Worm (Caenorhabditis elegans) whole organism, young adult: ENCODE measurements around the gene aps-2.

Experiments
- B0035.1 ChIP-seq: sonication (generic microtip); optimal IDR thresholded peaks from 2 replicates; lab custom pipeline; 2016; ENCODE audit warnings: missing genetic modification characterization, mild to moderate bottlenecking, missing compliant biosample characterization, missing genotype, missing genetic modification reagents
- B0336.3 ChIP-seq: fragments of 200-800 bp; sonication (Bioruptor generic); IDR thresholded peaks from 2 replicates; pipeline ENCODE4 v1.3.6; 2022; ENCODE audit warnings: missing genetic modification characterization, missing compliant biosample characterization
- C06A6.2 ChIP-seq: fragments of 200-800 bp; sonication (Bioruptor generic); conservative IDR thresholded peaks from 2 replicates; pipeline ENCODE4 v1.3.6; 2022; ENCODE audit warnings: missing genetic modification characterization, missing compliant biosample characterization
- F33H1.4 ChIP-seq: fragments of 200-800 bp; sonication (Bioruptor generic); IDR thresholded peaks from 2 replicates; pipeline ENCODE4 v1.3.6; 2022; ENCODE audit warnings: missing genetic modification reagents, missing genetic modification characterization, missing compliant biosample characterization
- ZK185.1 ChIP-seq: sonication (generic microtip); optimal IDR thresholded peaks from 2 replicates; lab custom pipeline; 2016; ENCODE audit warnings: mild to moderate bottlenecking, missing genetic modification characterization, missing compliant biosample characterization; ENCODE audit not compliant: poor library complexity, severe bottlenecking
- aptf-2 ChIP-seq: fragments of 200-800 bp; sonication (Bioruptor generic); conservative IDR thresholded peaks from 2 replicates; pipeline ENCODE4 v1.3.6; 2022; ENCODE audit warnings: missing genetic modification reagents, missing genetic modification characterization, missing compliant biosample characterization
- attf-6 ChIP-seq: fragments of 200-800 bp; sonication (Bioruptor generic); IDR thresholded peaks from 2 replicates; pipeline ENCODE4 v1.3.6; 2022; ENCODE audit warnings: missing genetic modification reagents, missing genetic modification characterization, missing compliant biosample characterization
- cebp-1 ChIP-seq, 2 experiments: fragments of 200-800 bp in 1 of 2; sonication (Bioruptor generic) in 1 of 2; sonication (generic microtip) in 1 of 2; IDR thresholded peaks in 1 of 2; optimal IDR thresholded peaks in 1 of 2; 2 replicates each; pipeline versions ENCODE4 v1.3.6 to Lab custom; 2017 to 2022; ENCODE audit warnings: missing compliant biosample characterization in 2 of 2, missing genetic modification characterization in 2 of 2, mild to moderate bottlenecking in 1 of 2, missing genetic modification reagents in 1 of 2, moderate library complexity in 1 of 2
- cebp-2 ChIP-seq: fragments of 200-800 bp; sonication (Bioruptor generic); IDR thresholded peaks from 2 replicates; pipeline ENCODE4 v1.3.6; 2022; ENCODE audit warnings: missing genetic modification characterization, missing compliant biosample characterization
- ceh-100 ChIP-seq: fragments of 200-800 bp; sonication (Bioruptor generic); IDR thresholded peaks from 2 replicates; pipeline ENCODE4 v1.3.6; 2022; ENCODE audit warnings: missing genetic modification reagents, missing genetic modification characterization, missing compliant biosample characterization
- ceh-79 ChIP-seq: sonication (generic microtip); optimal IDR thresholded peaks from 2 replicates; lab custom pipeline; 2017; ENCODE audit warnings: mild to moderate bottlenecking, missing genetic modification characterization, missing compliant biosample characterization
- dox-1 ChIP-seq: fragments of 200-800 bp; sonication (Bioruptor generic); IDR thresholded peaks from 2 replicates; pipeline ENCODE4 v1.3.6; 2022; ENCODE audit warnings: missing genetic modification reagents, missing genetic modification characterization, missing compliant biosample characterization
- dpff-1 ChIP-seq: sonication (generic microtip); optimal IDR thresholded peaks from 2 replicates; lab custom pipeline; 2017; ENCODE audit warnings: mild to moderate bottlenecking, missing genetic modification characterization, missing compliant biosample characterization
- egl-44 ChIP-seq: fragments of 200-800 bp; sonication (Bioruptor generic); IDR thresholded peaks from 2 replicates; pipeline ENCODE4 v1.3.6; 2022; ENCODE audit warnings: missing genetic modification reagents, missing genetic modification characterization, missing compliant biosample characterization
- egrh-3 ChIP-seq: fragments of 200-800 bp; sonication (Bioruptor generic); IDR thresholded peaks from 2 replicates; pipeline ENCODE4 v1.3.6; 2022; ENCODE audit warnings: missing genetic modification reagents, missing genetic modification characterization, missing compliant biosample characterization
- hlh-26 ChIP-seq: fragments of 200-800 bp; sonication (Bioruptor generic); conservative IDR thresholded peaks from 2 replicates; pipeline ENCODE4 v1.3.6; 2022; ENCODE audit warnings: missing genetic modification reagents, missing genetic modification characterization, missing compliant biosample characterization
- hmg-20 ChIP-seq: fragments of 200-800 bp; sonication (Bioruptor generic); IDR thresholded peaks from 2 replicates; pipeline ENCODE4 v1.3.6; 2022; ENCODE audit warnings: missing genetic modification reagents, missing genetic modification characterization, missing compliant biosample characterization
- lag-1 ChIP-seq: fragments of 200-800 bp; sonication (Bioruptor generic); IDR thresholded peaks from 2 replicates; pipeline ENCODE4 v1.3.6; 2022; ENCODE audit warnings: missing genetic modification reagents, missing genetic modification characterization, missing compliant biosample characterization
- let-526 ChIP-seq: fragments of 200-800 bp; sonication (Bioruptor generic); IDR thresholded peaks from 2 replicates; pipeline ENCODE4 v1.3.6; 2022; ENCODE audit warnings: missing genetic modification reagents, missing genetic modification characterization, missing compliant biosample characterization
- lin-35 ChIP-seq, 3 experiments: fragments of 150-350 bp in 2 of 3; sonication (generic microtip) in 1 of 3; optimal IDR thresholded peaks; 2 replicates each; lab custom pipeline; 2014 to 2018; ENCODE audit warnings: missing biosample characterization in 3 of 3, missing genetic modification characterization in 3 of 3, missing genetic modification reagents in 3 of 3
- lin-40 ChIP-seq: sonication (generic microtip); optimal IDR thresholded peaks from 2 replicates; lab custom pipeline; 2016; ENCODE audit warnings: missing genetic modification characterization, mild to moderate bottlenecking, missing compliant biosample characterization, missing genotype, missing genetic modification reagents
- lsy-27 ChIP-seq: sonication (generic microtip); optimal IDR thresholded peaks from 2 replicates; lab custom pipeline; 2017; ENCODE audit warnings: missing genetic modification characterization, mild to moderate bottlenecking, missing compliant biosample characterization, antibody characterized with exemption, missing genotype, borderline replicate concordance; ENCODE audit not compliant: insufficient read depth
- madf-10 ChIP-seq: sonication (generic microtip); optimal IDR thresholded peaks from 2 replicates; lab custom pipeline; 2016; ENCODE audit warnings: mild to moderate bottlenecking, missing genetic modification characterization, missing compliant biosample characterization
- madf-3 ChIP-seq: fragments of 200-800 bp; sonication (Bioruptor generic); IDR thresholded peaks from 2 replicates; pipeline ENCODE4 v1.3.6; 2022; ENCODE audit warnings: missing genetic modification reagents, missing genetic modification characterization, missing compliant biosample characterization
- madf-6 ChIP-seq: fragments of 200-800 bp; sonication (Bioruptor generic); IDR thresholded peaks from 2 replicates; pipeline ENCODE4 v1.3.6; 2022; ENCODE audit warnings: missing genetic modification reagents, missing genetic modification characterization, missing compliant biosample characterization
- madf-8 ChIP-seq: fragments of 200-800 bp; sonication (Bioruptor generic); conservative IDR thresholded peaks from 2 replicates; pipeline ENCODE4 v1.3.6; 2022; ENCODE audit warnings: missing genetic modification reagents, missing genetic modification characterization, missing compliant biosample characterization
- nhr-80 ChIP-seq: sonication (generic microtip); optimal IDR thresholded peaks from 2 replicates; lab custom pipeline; 2016; ENCODE audit warnings: missing genetic modification characterization, missing compliant biosample characterization
- snpc-1.3 ChIP-seq: sonication (generic microtip); optimal IDR thresholded peaks from 2 replicates; lab custom pipeline; 2017; ENCODE audit warnings: missing genetic modification characterization, mild to moderate bottlenecking, missing compliant biosample characterization, antibody characterized with exemption, moderate library complexity, missing genotype, missing genetic modification reagents; ENCODE audit not compliant: insufficient read depth
- tbx-9 ChIP-seq: sonication (generic microtip); optimal IDR thresholded peaks from 2 replicates; lab custom pipeline; 2016; ENCODE audit warnings: borderline replicate concordance, missing genetic modification characterization, inconsistent platforms, missing compliant biosample characterization
- unc-130 ChIP-seq: sonication (generic microtip); optimal IDR thresholded peaks from 2 replicates; lab custom pipeline; 2016; ENCODE audit warnings: missing genetic modification reagents, missing genetic modification characterization, missing compliant biosample characterization
- unc-62 ChIP-seq: fragments of 150-350 bp; optimal IDR thresholded peaks from 2 replicates; lab custom pipeline; 2014; ENCODE audit warnings: missing biosample characterization, missing genetic modification reagents, missing genetic modification characterization
- ztf-18 ChIP-seq: sonication (generic microtip); optimal IDR thresholded peaks from 2 replicates; lab custom pipeline; 2016; ENCODE audit warnings: missing genotype, mild to moderate bottlenecking, missing genetic modification characterization, missing compliant biosample characterization
- ztf-22 ChIP-seq: fragments of 200-800 bp; sonication (Bioruptor generic); optimal IDR thresholded peaks from 2 replicates; lab custom pipeline; 2018; ENCODE audit warnings: mild to moderate bottlenecking, missing genetic modification characterization, moderate library complexity, missing compliant biosample characterization
- ztf-28 ChIP-seq: fragments of 200-800 bp; sonication (Bioruptor generic); IDR thresholded peaks from 2 replicates; pipeline ENCODE4 v1.3.6; 2022; ENCODE audit warnings: missing genetic modification reagents, missing genetic modification characterization, missing compliant biosample characterization
- ztf-6 ChIP-seq: fragments of 200-800 bp; sonication (Bioruptor generic); IDR thresholded peaks from 2 replicates; pipeline ENCODE4 v1.3.6; 2022; ENCODE audit warnings: missing genetic modification reagents, missing genetic modification characterization, missing compliant biosample characterization

The aps-2 gene

DNA sequence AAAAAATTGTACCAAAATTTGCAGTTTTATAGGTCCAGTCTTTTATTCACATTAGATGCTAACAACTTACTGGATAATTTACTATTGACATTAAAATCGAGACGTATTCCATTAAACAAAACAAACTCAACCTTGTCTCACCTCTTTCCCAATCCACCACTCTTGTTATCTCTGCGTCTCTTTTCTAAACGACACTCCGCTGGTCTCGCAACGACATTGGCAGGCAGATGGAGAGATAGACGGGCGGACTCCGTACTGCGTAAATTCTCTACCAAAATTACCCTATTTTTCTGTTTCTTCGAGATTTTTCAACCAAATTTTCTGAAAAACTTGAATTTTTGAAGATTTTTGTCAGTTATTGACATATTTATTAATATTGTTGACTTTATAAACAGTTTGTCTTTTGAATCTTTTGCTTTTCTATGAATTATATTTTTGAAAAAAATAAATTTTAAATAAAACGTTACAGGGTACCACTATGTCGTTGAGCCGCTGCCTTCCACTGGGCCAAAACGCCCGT lies 11.3 kb downstream of the aps-2 start, which contains the start of gene asb-2 (continued):
- TF ChIP-seq cebp-1 (GFP tag; IDR thresholded peaks at IDR 0.05; lab: Robert Waterston, UW) (0 out of 2 replicates have a peak, but pooled peaks have one; percentile 12), cebp-1 (tag; optimal IDR thresholded peaks at IDR 0.05; lab: Kevin White, UChicago) (peak; percentile 84), lag-1 (GFP tag; lab: Robert Waterston, UW) (no peak), ZK185.1 (tag; lab: Kevin White, UChicago) (peak; percentile 68), hmg-20 (GFP tag; lab: Robert Waterston, UW) (no peak), hlh-26 (no peak), egl-44 (GFP tag; lab: Robert Waterston, UW) (no peak), madf-10 (peak; percentile 32), lin-40 (tag; lab: Kevin White, UChicago) (peak; percentile 75), attf-6 (GFP tag; lab: Robert Waterston, UW) (no peak), F33H1.4 (GFP tag; lab: Robert Waterston, UW) (peak; percentile 87), egrh-3 (no peak), lsy-27 (tag; lab: Kevin White, UChicago) (no peak)

- TF ChIP-seq nhr-80 (tag; lab: Kevin White, UChicago) (peak; percentile 71), unc-62 (GFP tag; lab: Kevin White, UChicago) (no peak), ztf-22 (GFP tag; lab: Kevin White, UChicago) (no peak), dox-1 (GFP tag; lab: Robert Waterston, UW) (0 out of 2 replicates have a peak, but pooled peaks have one; percentile 24)
These were observed 20.4 kb downstream of the aps-2 start for ce11 chrX:4478503-4478902.

- TF ChIP-seq dpff-1 (tag; lab: Kevin White, UChicago) (no peak), ztf-6 (no peak), lsy-27 (tag; lab: Kevin White, UChicago) (no peak), ztf-28 (GFP tag; lab: Robert Waterston, UW) (no peak), ztf-18 (tag; lab: Kevin White, UChicago) (no peak), C06A6.2 (GFP tag; lab: Robert Waterston, UW) (no peak), aptf-2 (GFP tag; lab: Robert Waterston, UW) (no peak), tbx-9 (no peak), ceh-100 (GFP tag; lab: Robert Waterston, UW) (no peak), cebp-1 (GFP tag; IDR thresholded peaks at IDR 0.05; lab: Robert Waterston, UW) (peak; percentile 39; the same call in 1 of the 2 replicates), cebp-1 (tag; optimal IDR thresholded peaks at IDR 0.05; lab: Kevin White, UChicago) (peak; percentile 26), ceh-79 (tag; lab: Kevin White, UChicago) (no peak), let-526 (GFP tag; lab: Robert Waterston, UW) (no peak), lin-35 (GFP tag; optimal IDR thresholded peaks at IDR 0.05; lab: Kevin White, UChicago) (no peak), cebp-2 (GFP tag; lab: Robert Waterston, UW) (no peak), B0336.3 (GFP tag; lab: Robert Waterston, UW) (no peak), madf-3 (GFP tag; lab: Robert Waterston, UW) (no peak), snpc-1.3 (no peak), unc-130 (no peak), dox-1 (GFP tag; lab: Robert Waterston, UW) (0 out of 2 replicates have a peak, but pooled peaks have one; percentile 28), B0035.1 (tag; lab: Kevin White, UChicago) (no peak), nhr-80 (tag; lab: Kevin White, UChicago) (peak; percentile 31), madf-8 (GFP tag; lab: Robert Waterston, UW) (no peak), madf-6 (GFP tag; lab: Robert Waterston, UW) (no peak)
These were observed 21.9 kb downstream of the aps-2 start for ce11 chrX:4479960-4480359.
